Fruit fly (Drosophila melanogaster) whole organism, embryonic: ENCODE results near the gene ast.
A peak's percentile ranks its signal among the peaks of the same experiment; 100 is the strongest.

Source experiments
- Atf-2 ChIP-seq: fragments of 200-800 bp; sonication (Bioruptor generic); optimal IDR thresholded peaks from 2 replicates; lab custom pipeline; 2016; ENCODE audit warnings: missing biosample characterization, missing genetic modification characterization
- CG12299 ChIP-seq: fragments of 200-800 bp; sonication (Bioruptor generic); optimal IDR thresholded peaks from 2 replicates; lab custom pipeline; 2018; ENCODE audit warnings: missing biosample characterization, mild to moderate bottlenecking, missing genetic modification characterization
- CG13624 ChIP-seq: fragments of 200-800 bp; sonication (Bioruptor generic); optimal IDR thresholded peaks from 2 replicates; lab custom pipeline; 2016; ENCODE audit warnings: missing biosample characterization, missing genetic modification characterization
- CG14014 ChIP-seq: fragments of 200-800 bp; sonication (Bioruptor generic); IDR thresholded peaks from 2 replicates; pipeline ENCODE4 v1.3.6; 2022; ENCODE audit warnings: missing biosample characterization, missing genetic modification characterization
- CG15601 ChIP-seq: fragments of 200-800 bp; sonication (Bioruptor generic); optimal IDR thresholded peaks from 3 replicates; lab custom pipeline; 2019; ENCODE audit warnings: missing biosample characterization, mild to moderate bottlenecking, missing genetic modification characterization, moderate library complexity
- CG17328 ChIP-seq: fragments of 200-800 bp; sonication (Bioruptor generic); IDR thresholded peaks from 2 replicates; pipeline ENCODE4 v1.3.6; 2022; ENCODE audit warnings: missing biosample characterization, missing genetic modification characterization
- CG3847 ChIP-seq: fragments of 200-800 bp; sonication (Bioruptor generic); IDR thresholded peaks from 2 replicates; pipeline ENCODE4 v1.3.6; 2022; ENCODE audit warnings: missing biosample characterization, missing genetic modification characterization
- CG5180 ChIP-seq: fragments of 200-800 bp; sonication (Bioruptor generic); optimal IDR thresholded peaks from 3 replicates; lab custom pipeline; 2017; ENCODE audit warnings: missing biosample characterization, missing genetic modification characterization, mild to moderate bottlenecking, moderate library complexity, missing genetic modification reagents
- CG5953 ChIP-seq: fragments of 200-800 bp; sonication (Bioruptor generic); IDR thresholded peaks from 2 replicates; pipeline ENCODE4 v1.3.6; 2022; ENCODE audit warnings: missing biosample characterization, missing genetic modification characterization
- CG6654 ChIP-seq: fragments of 200-800 bp; sonication (Bioruptor generic); optimal IDR thresholded peaks from 2 replicates; lab custom pipeline; 2017; ENCODE audit warnings: missing biosample characterization, mild to moderate bottlenecking, missing genetic modification characterization
- CG7271 ChIP-seq: fragments of 200-800 bp; sonication (Bioruptor generic); optimal IDR thresholded peaks from 2 replicates; lab custom pipeline; 2018; ENCODE audit warnings: missing biosample characterization, mild to moderate bottlenecking, missing genetic modification characterization, moderate library complexity
- CG7372 ChIP-seq: fragments of 200-800 bp; sonication (Bioruptor generic); IDR thresholded peaks from 2 replicates; pipeline ENCODE4 v1.3.6; 2022; ENCODE audit warnings: missing biosample characterization, missing genetic modification characterization
- CG8944 ChIP-seq: fragments of 200-800 bp; sonication (Bioruptor generic); optimal IDR thresholded peaks from 3 replicates; lab custom pipeline; 2016; ENCODE audit warnings: missing biosample characterization, missing genetic modification characterization
- Dip3 ChIP-seq: fragments of 200-800 bp; sonication (Bioruptor generic); optimal IDR thresholded peaks from 3 replicates; lab custom pipeline; 2016; ENCODE audit warnings: missing biosample characterization, missing genetic modification characterization
- Dref ChIP-seq: fragments of 200-800 bp; sonication (Bioruptor generic); IDR thresholded peaks from 2 replicates; pipeline ENCODE4 v1.3.6; 2022; ENCODE audit warnings: missing biosample characterization, missing genetic modification characterization
- Fer2 ChIP-seq: fragments of 200-800 bp; sonication (Bioruptor generic); optimal IDR thresholded peaks from 2 replicates; lab custom pipeline; 2018; ENCODE audit warnings: missing biosample characterization, mild to moderate bottlenecking, missing genetic modification characterization, moderate library complexity
- HLH3B ChIP-seq: fragments of 200-800 bp; sonication (Bioruptor generic); IDR thresholded peaks from 2 replicates; pipeline ENCODE4 v1.3.6; 2022; ENCODE audit warnings: missing biosample characterization, missing genetic modification characterization
- HLH54F ChIP-seq: fragments of 200-800 bp; sonication (Bioruptor generic); optimal IDR thresholded peaks from 3 replicates; lab custom pipeline; 2016; ENCODE audit warnings: missing biosample characterization, missing genetic modification characterization
- Lim3 ChIP-seq: fragments of 200-800 bp; sonication (Bioruptor generic); IDR thresholded peaks from 2 replicates; pipeline ENCODE4 v1.3.6; 2022; ENCODE audit warnings: missing biosample characterization, missing genetic modification characterization
- Lpt ChIP-seq: fragments of >200 bp; optimal IDR thresholded peaks from 2 replicates; lab custom pipeline; 2018; ENCODE audit warnings: missing biosample characterization, missing genetic modification characterization
- MBD-R2 ChIP-seq: fragments of 200-800 bp; sonication (Bioruptor generic); IDR thresholded peaks from 2 replicates; pipeline ENCODE4 v1.3.6; 2022; ENCODE audit warnings: missing biosample characterization, missing genetic modification characterization
- Mes4 ChIP-seq: fragments of 200-800 bp; sonication (Bioruptor generic); optimal IDR thresholded peaks from 2 replicates; lab custom pipeline; 2016; ENCODE audit warnings: missing biosample characterization, missing genetic modification characterization
- Sox102F ChIP-seq: fragments of 200-800 bp; sonication (Bioruptor generic); optimal IDR thresholded peaks from 2 replicates; lab custom pipeline; 2018; ENCODE audit warnings: missing biosample characterization, mild to moderate bottlenecking, missing genetic modification characterization, moderate library complexity
- ap ChIP-seq: fragments of 200-800 bp; sonication (Bioruptor generic); IDR thresholded peaks from 2 replicates; pipeline ENCODE4 v1.3.6; 2022; ENCODE audit warnings: missing biosample characterization, missing genetic modification characterization
- ash1 ChIP-seq: fragments of 200-800 bp; sonication (Bioruptor generic); optimal IDR thresholded peaks from 2 replicates; lab custom pipeline; 2018; ENCODE audit warnings: missing biosample characterization, mild to moderate bottlenecking, missing genetic modification characterization
- az2 ChIP-seq: fragments of 200-800 bp; sonication (Bioruptor generic); optimal IDR thresholded peaks from 3 replicates; lab custom pipeline; 2016; ENCODE audit warnings: missing biosample characterization, missing genetic modification characterization
- bab2 ChIP-seq: fragments of 200-800 bp; sonication (Bioruptor generic); optimal IDR thresholded peaks from 2 replicates; lab custom pipeline; 2016; ENCODE audit warnings: missing biosample characterization, missing genetic modification characterization
- chm ChIP-seq: fragments of 200-800 bp; sonication (Bioruptor generic); IDR thresholded peaks from 2 replicates; pipeline ENCODE4 v1.3.6; 2022; ENCODE audit warnings: missing biosample characterization, missing genetic modification characterization
- disco-r ChIP-seq: fragments of 200-800 bp; sonication (Bioruptor generic); optimal IDR thresholded peaks from 2 replicates; lab custom pipeline; 2016; ENCODE audit warnings: missing biosample characterization, missing genetic modification characterization
- eve ChIP-seq, 2 experiments: fragments of >200 bp; optimal IDR thresholded peaks; 2 replicates each; lab custom pipeline; 2017; ENCODE audit warnings: missing biosample characterization in 2 of 2, missing genetic modification characterization in 2 of 2
- fu2 ChIP-seq: fragments of 200-800 bp; sonication (Bioruptor generic); optimal IDR thresholded peaks from 2 replicates; lab custom pipeline; 2016; ENCODE audit warnings: missing biosample characterization, missing genetic modification characterization
- gce ChIP-seq: fragments of 200-800 bp; sonication (Bioruptor generic); IDR thresholded peaks from 3 replicates; pipeline ENCODE4 v1.3.6; 2022; ENCODE audit warnings: missing biosample characterization, missing genetic modification characterization
- hb ChIP-seq: fragments of 200-800 bp; sonication (Bioruptor generic); IDR thresholded peaks from 3 replicates; pipeline ENCODE4 v1.3.6; 2022; ENCODE audit warnings: missing biosample characterization, missing genetic modification characterization; ENCODE audit not compliant: partially characterized antibody
- hth ChIP-seq: fragments of >200 bp; optimal IDR thresholded peaks from 2 replicates; lab custom pipeline; 2017; ENCODE audit warnings: inconsistent platforms
- insv ChIP-seq, 2 experiments: fragments of 200-800 bp; sonication (Bioruptor generic); optimal IDR thresholded peaks; 3 replicates each; lab custom pipeline; 2016 to 2018; ENCODE audit warnings: missing biosample characterization in 2 of 2, missing genetic modification characterization in 2 of 2
- kni ChIP-seq: fragments of 200-800 bp; sonication (Bioruptor generic); optimal IDR thresholded peaks from 3 replicates; lab custom pipeline; 2017; ENCODE audit warnings: mild to moderate bottlenecking, missing biosample characterization, missing genetic modification reagents, missing genetic modification characterization
- nmo ChIP-seq: fragments of 200-800 bp; sonication (Bioruptor generic); optimal IDR thresholded peaks from 2 replicates; lab custom pipeline; 2018; ENCODE audit warnings: missing biosample characterization, mild to moderate bottlenecking, missing genetic modification characterization, moderate library complexity
- nom ChIP-seq: fragments of 200-800 bp; sonication (Bioruptor generic); optimal IDR thresholded peaks from 2 replicates; lab custom pipeline; 2017; ENCODE audit warnings: missing biosample characterization, missing genetic modification characterization, mild to moderate bottlenecking, moderate library complexity, missing genetic modification reagents
- sna ChIP-seq: fragments of 200-800 bp; sonication (Bioruptor generic); IDR thresholded peaks from 2 replicates; pipeline ENCODE4 v1.3.6; 2022; ENCODE audit warnings: missing biosample characterization, missing genetic modification characterization; ENCODE audit not compliant: partially characterized antibody
- sr ChIP-seq: fragments of 200-800 bp; sonication (Bioruptor generic); IDR thresholded peaks from 3 replicates; pipeline ENCODE4 v1.3.6; 2022; ENCODE audit warnings: missing biosample characterization, missing genetic modification characterization
- stwl ChIP-seq: fragments of 200-800 bp; sonication (Bioruptor generic); optimal IDR thresholded peaks from 3 replicates; lab custom pipeline; 2018; ENCODE audit warnings: missing biosample characterization, mild to moderate bottlenecking, missing genetic modification characterization, moderate library complexity
- tap ChIP-seq: fragments of 200-800 bp; optimal IDR thresholded peaks from 3 replicates; lab custom pipeline; 2019; ENCODE audit warnings: missing biosample characterization, mild to moderate bottlenecking, missing genetic modification characterization, moderate library complexity
- tio ChIP-seq: fragments of 200-800 bp; sonication (Bioruptor generic); optimal IDR thresholded peaks from 2 replicates; lab custom pipeline; 2017; ENCODE audit warnings: missing biosample characterization, missing genetic modification characterization, inconsistent platforms
- trem ChIP-seq: fragments of 200-800 bp; optimal IDR thresholded peaks from 3 replicates; lab custom pipeline; 2019; ENCODE audit warnings: missing biosample characterization, mild to moderate bottlenecking, missing genetic modification characterization, moderate library complexity

ast gene

dm6 chr2L:1091675-1092074 is 13.9 kb downstream of the ast start (continued):
- TF ChIP-seq CG15601 (tag; lab: Kevin White, UChicago) (no peak), sr (GFP tag; lab: Robert Waterston, UW) (no peak), CG5180 (GFP tag; lab: Kevin White, UChicago) (no peak), gce (GFP tag; lab: Robert Waterston, UW) (no peak), Dref (GFP tag; lab: Robert Waterston, UW) (no peak), trem (tag; lab: Kevin White, UChicago) (no peak), CG6654 (no peak), HLH54F (GFP tag; lab: Kevin White, UChicago) (no peak), Atf-2 (no peak), Lim3 (GFP tag; lab: Robert Waterston, UW) (no peak), hb (GFP tag; lab: Robert Waterston, UW) (no peak), eve (GFP tag; optimal IDR thresholded peaks at IDR 0.05; lab: Kevin White, UChicago) (no peak), CG14014 (no peak), HLH3B (no peak), nom (no peak), kni (GFP tag; lab: Kevin White, UChicago) (no peak), CG12299 (tag; lab: Kevin White, UChicago) (no peak), insv (GFP tag; optimal IDR thresholded peaks at IDR 0.05; lab: Kevin White, UChicago) (no peak), Fer2 (tag; lab: Kevin White, UChicago) (no peak), bab2 (GFP tag; lab: Kevin White, UChicago) (no peak), stwl (tag; lab: Kevin White, UChicago) (no peak), CG13624 (GFP tag; lab: Kevin White, UChicago) (no peak), MBD-R2 (0 out of 2 replicates have a peak, but pooled peaks have one; percentile 7), az2 (GFP tag; lab: Kevin White, UChicago) (no peak), nmo (GFP tag; lab: Kevin White, UChicago) (no peak), tio (GFP tag; lab: Kevin White, UChicago) (no peak), Lpt (no peak), Sox102F (GFP tag; lab: Kevin White, UChicago) (peak; percentile 16), ash1 (GFP tag; lab: Kevin White, UChicago) (no peak), CG17328 (GFP tag; lab: Robert Waterston, UW) (0 out of 2 replicates have a peak, but pooled peaks have one; percentile 13), CG3847 (GFP tag; lab: Robert Waterston, UW) (no peak), sna (GFP tag; lab: Robert Waterston, UW) (no peak), chm (GFP tag; lab: Robert Waterston, UW) (no peak), fu2 (GFP tag; lab: Kevin White, UChicago) (no peak), ap (GFP tag; lab: Robert Waterston, UW) (0 out of 2 replicates have a peak, but pooled peaks have one; percentile 13), CG8944 (GFP tag; lab: Kevin White, UChicago) (no peak), disco-r (GFP tag; lab: Kevin White, UChicago) (no peak), CG7271 (tag; lab: Kevin White, UChicago) (no peak), tap (tag; lab: Kevin White, UChicago) (no peak), Dip3 (GFP tag; lab: Kevin White, UChicago) (no peak), CG7372 (no peak), Mes4 (GFP tag; lab: Kevin White, UChicago) (no peak), CG5953 (no peak), hth (no peak)
- TF ChIP-seq, all 482 proteins: peak for 19
